Worm (Caenorhabditis elegans) whole organism, L1 larva: ENCODE measurements around the gene Y32B12B.2.

ENCODE experiments used
- C34B4.2 ChIP-seq: sonication (generic microtip); optimal IDR thresholded peaks from 2 replicates; lab custom pipeline; 2017; ENCODE audit warnings: mild to moderate bottlenecking, missing genetic modification characterization, missing compliant biosample characterization
- aly-2 ChIP-seq: fragments of 150-350 bp; optimal IDR thresholded peaks from 2 replicates; lab custom pipeline; 2014; ENCODE audit warnings: missing biosample characterization, missing genetic modification characterization
- ceh-90 ChIP-seq: sonication (generic microtip); optimal IDR thresholded peaks from 2 replicates; lab custom pipeline; 2016; ENCODE audit warnings: missing genetic modification characterization, missing compliant biosample characterization
- efl-1 ChIP-seq, 4 experiments: fragments of 150-350 bp; optimal IDR thresholded peaks in 3 of 4; peaks in 1 of 4; 1 replicate in 1 of 4; 2 replicates in 3 of 4; lab custom pipeline; 2014; ENCODE audit warnings: missing biosample characterization in 2 of 4, missing genetic modification characterization in 2 of 4, missing genetic modification reagents in 2 of 4
- efl-3 ChIP-seq: fragments of 200-800 bp; sonication (Bioruptor generic); optimal IDR thresholded peaks from 2 replicates; lab custom pipeline; 2018; ENCODE audit warnings: mild to moderate bottlenecking, missing genetic modification characterization, missing compliant biosample characterization
- elt-2 ChIP-seq: sonication (generic microtip); optimal IDR thresholded peaks from 2 replicates; lab custom pipeline; 2016; ENCODE audit warnings: missing genetic modification characterization, mild to moderate bottlenecking, inconsistent platforms, missing compliant biosample characterization, missing genetic modification reagents
- ets-5 ChIP-seq: fragments of 200-800 bp; sonication (Bioruptor generic); IDR thresholded peaks from 2 replicates; pipeline ENCODE4 v1.3.6; 2022; ENCODE audit warnings: missing genetic modification characterization, missing compliant biosample characterization
- fkh-4 ChIP-seq: sonication (generic microtip); optimal IDR thresholded peaks from 2 replicates; lab custom pipeline; 2016; ENCODE audit warnings: missing compliant biosample characterization, missing genetic modification characterization, borderline replicate concordance
- fkh-8 ChIP-seq: sonication (generic microtip); optimal IDR thresholded peaks from 2 replicates; lab custom pipeline; 2016; ENCODE audit warnings: mild to moderate bottlenecking, missing genetic modification characterization, missing compliant biosample characterization
- fos-1 ChIP-seq: fragments of 150-350 bp; optimal IDR thresholded peaks from 2 replicates; lab custom pipeline; 2014; ENCODE audit warnings: missing biosample characterization, missing genetic modification characterization
- grh-1 ChIP-seq: fragments of 200-800 bp; sonication (Bioruptor generic); IDR thresholded peaks from 2 replicates; pipeline ENCODE4 v1.3.6; 2022; ENCODE audit warnings: missing genetic modification reagents, missing genetic modification characterization, missing compliant biosample characterization
- hlh-4 ChIP-seq: sonication (generic microtip); optimal IDR thresholded peaks from 2 replicates; lab custom pipeline; 2016; ENCODE audit warnings: mild to moderate bottlenecking, missing genetic modification characterization, missing compliant biosample characterization
- hpl-2 ChIP-seq: fragments of 150-350 bp; optimal IDR thresholded peaks from 2 replicates; lab custom pipeline; 2014; ENCODE audit warnings: missing biosample characterization, missing genetic modification reagents, missing genetic modification characterization
- lin-35 ChIP-seq, 2 experiments: fragments of 150-350 bp; optimal IDR thresholded peaks; 2 replicates each; lab custom pipeline; 2014; ENCODE audit warnings: missing biosample characterization in 2 of 2, missing genetic modification characterization in 2 of 2, missing genetic modification reagents in 2 of 2
- mab-9 ChIP-seq: fragments of 200-800 bp; sonication (Bioruptor generic); IDR thresholded peaks from 2 replicates; pipeline ENCODE4 v1.3.6; 2022; ENCODE audit warnings: missing genetic modification reagents, missing genetic modification characterization, missing compliant biosample characterization
- mdl-1 ChIP-seq, 2 experiments: fragments of 150-350 bp; optimal IDR thresholded peaks; 2 replicates each; lab custom pipeline; 2014 to 2017; ENCODE audit warnings: missing biosample characterization in 2 of 2, missing genetic modification characterization in 2 of 2, inconsistent platforms in 1 of 2
- mef-2 ChIP-seq: fragments of 150-350 bp; optimal IDR thresholded peaks from 2 replicates; lab custom pipeline; 2014; ENCODE audit warnings: missing biosample characterization, missing genetic modification characterization
- nhr-11 ChIP-seq: fragments of 150-350 bp; optimal IDR thresholded peaks from 2 replicates; lab custom pipeline; 2014; ENCODE audit warnings: missing biosample characterization, missing genetic modification characterization
- nhr-19 ChIP-seq: fragments of 200-800 bp; sonication (Bioruptor generic); conservative IDR thresholded peaks from 2 replicates; pipeline ENCODE4 v1.3.6; 2022; ENCODE audit warnings: missing genetic modification characterization, missing compliant biosample characterization
- nhr-20 ChIP-seq: sonication (generic microtip); optimal IDR thresholded peaks from 2 replicates; lab custom pipeline; 2016; ENCODE audit warnings: mild to moderate bottlenecking, missing genetic modification characterization, missing compliant biosample characterization
- nhr-28 ChIP-seq: fragments of 150-350 bp; optimal IDR thresholded peaks from 2 replicates; lab custom pipeline; 2014; ENCODE audit warnings: missing biosample characterization, missing genetic modification characterization
- nhr-76 ChIP-seq: sonication (generic microtip); optimal IDR thresholded peaks from 2 replicates; lab custom pipeline; 2017; ENCODE audit warnings: missing biosample characterization, missing genetic modification characterization
- nhr-77 ChIP-seq: fragments of 150-350 bp; optimal IDR thresholded peaks from 2 replicates; lab custom pipeline; 2014; ENCODE audit warnings: missing biosample characterization, missing genetic modification characterization
- nhr-84 ChIP-seq: sonication (generic microtip); optimal IDR thresholded peaks from 2 replicates; lab custom pipeline; 2017; ENCODE audit warnings: missing biosample characterization, missing genetic modification characterization
- nhr-85 ChIP-seq: sonication (generic microtip); peaks from one replicate; lab custom pipeline; 2016; ENCODE audit warnings: missing genetic modification characterization, inconsistent platforms, missing compliant biosample characterization
- nhr-90 ChIP-seq: sonication (generic microtip); optimal IDR thresholded peaks from 2 replicates; lab custom pipeline; 2016; ENCODE audit warnings: mild to moderate bottlenecking, missing genetic modification characterization, missing compliant biosample characterization; ENCODE audit not compliant: poor library complexity
- pax-3 ChIP-seq: fragments of 200-800 bp; sonication (Bioruptor generic); optimal IDR thresholded peaks from 2 replicates; lab custom pipeline; 2018; ENCODE audit warnings: mild to moderate bottlenecking, missing genetic modification characterization, moderate library complexity, missing compliant biosample characterization
- skn-1 ChIP-seq: fragments of 150-350 bp; optimal IDR thresholded peaks from 2 replicates; lab custom pipeline; 2014; ENCODE audit warnings: missing biosample characterization, missing genetic modification characterization
- snpc-4 ChIP-seq: fragments of 150-350 bp; optimal IDR thresholded peaks from 2 replicates; lab custom pipeline; 2014; ENCODE audit warnings: missing biosample characterization, missing genetic modification characterization
- sup-37 ChIP-seq: fragments of 200-800 bp; sonication (Bioruptor generic); optimal IDR thresholded peaks from 2 replicates; lab custom pipeline; 2018; ENCODE audit warnings: mild to moderate bottlenecking, missing genetic modification characterization, missing compliant biosample characterization
- tbx-2 ChIP-seq: sonication (generic microtip); optimal IDR thresholded peaks from 2 replicates; lab custom pipeline; 2016; ENCODE audit warnings: missing genetic modification characterization, missing compliant biosample characterization
- unc-130 ChIP-seq: fragments of 150-350 bp; optimal IDR thresholded peaks from 2 replicates; lab custom pipeline; 2017; ENCODE audit warnings: missing biosample characterization, missing genetic modification characterization, inconsistent platforms
- unc-30 ChIP-seq: sonication (generic microtip); optimal IDR thresholded peaks from 2 replicates; lab custom pipeline; 2017; ENCODE audit warnings: missing biosample characterization, missing genetic modification characterization
- unc-62 ChIP-seq: fragments of 150-350 bp; optimal IDR thresholded peaks from 2 replicates; lab custom pipeline; 2014; ENCODE audit warnings: missing biosample characterization, missing genetic modification reagents, missing genetic modification characterization
- unc-86 ChIP-seq: sonication (generic microtip); optimal IDR thresholded peaks from 2 replicates; lab custom pipeline; 2016; ENCODE audit warnings: missing genetic modification characterization, missing compliant biosample characterization
- vab-15 ChIP-seq: sonication (generic microtip); optimal IDR thresholded peaks from 2 replicates; lab custom pipeline; 2017; ENCODE audit warnings: missing genotype, mild to moderate bottlenecking, missing genetic modification characterization, missing compliant biosample characterization
- ztf-4 ChIP-seq: fragments of 150-350 bp; optimal IDR thresholded peaks from 2 replicates; lab custom pipeline; 2014; ENCODE audit warnings: missing biosample characterization, missing genetic modification characterization

The Y32B12B.2 gene

ce11 chrV:16537908-16538446, at the start of gene Y32B12B.2 (continued):
- TF ChIP-seq vab-15 (tag; lab: Kevin White, UChicago) (no peak), efl-1 (optimal IDR thresholded peaks at IDR 0.05; lab: Kevin White, UChicago) (peak; percentile 78 to 85), efl-1 (GFP tag; optimal IDR thresholded peaks at IDR 0.05 in 1 of 2; lab: Kevin White, UChicago) (peak; percentile 85 to 98), unc-130 (tag; lab: Kevin White, UChicago) (peak; percentile 8), nhr-28 (tag; lab: Kevin White, UChicago) (no peak), ceh-90 (tag; lab: Kevin White, UChicago) (peak; percentile 66), nhr-76 (tag; lab: Kevin White, UChicago) (no peak), pax-3 (tag; lab: Kevin White, UChicago) (peak; percentile 49), fkh-8 (tag; lab: Kevin White, UChicago) (peak; percentile 38), unc-30 (tag; lab: Kevin White, UChicago) (no peak), efl-3 (GFP tag; lab: Kevin White, UChicago) (no peak), fos-1 (no peak), mef-2 (tag; lab: Kevin White, UChicago) (no peak), mdl-1 (tag; optimal IDR thresholded peaks at IDR 0.05; lab: Kevin White, UChicago) (peak in 1 of 2 experiments; percentile 20), ztf-4 (tag; lab: Kevin White, UChicago) (no peak), unc-62 (no peak), C34B4.2 (tag; lab: Kevin White, UChicago) (no peak), nhr-19 (GFP tag; lab: Robert Waterston, UW) (no peak; the same call in none of the 2 replicates), nhr-85 (tag; lab: Kevin White, UChicago) (peak; percentile 82), hpl-2 (GFP tag; lab: Kevin White, UChicago) (no peak), grh-1 (GFP tag; lab: Robert Waterston, UW) (0 out of 2 replicates have a peak, but pooled peaks have one; percentile 49), aly-2 (tag; lab: Kevin White, UChicago) (no peak), tbx-2 (tag; lab: Kevin White, UChicago) (peak; percentile 65), mab-9 (GFP tag; lab: Robert Waterston, UW) (0 out of 2 replicates have a peak, but pooled peaks have one; percentile 61), ets-5 (no peak), nhr-90 (tag; lab: Kevin White, UChicago) (peak; percentile 62), skn-1 (tag; lab: Kevin White, UChicago) (peak; percentile 6), nhr-84 (tag; lab: Kevin White, UChicago) (no peak), nhr-77 (tag; lab: Kevin White, UChicago) (no peak), sup-37 (GFP tag; lab: Kevin White, UChicago) (peak; percentile 19), nhr-11 (tag; lab: Kevin White, UChicago) (no peak), lin-35 (GFP tag; optimal IDR thresholded peaks at IDR 0.05; lab: Kevin White, UChicago) (peak; percentile 73 to 89), fkh-4 (tag; lab: Kevin White, UChicago) (peak; percentile 38)

- TF ChIP-seq nhr-20 (tag; lab: Kevin White, UChicago) (peak; percentile 25), elt-2 (tag; lab: Kevin White, UChicago) (peak; percentile 80), unc-86 (tag; lab: Kevin White, UChicago) (no peak), lin-35 (GFP tag; optimal IDR thresholded peaks at IDR 0.05; lab: Kevin White, UChicago) (peak in 1 of 2 experiments; percentile 26)
Observed at ce11 chrV:16494359-16494758, 43.8 kb upstream of the Y32B12B.2 start, which contains the start of gene comt-2. Gene comt-2 (minus strand): TSS chrV:16494489.

- peak; percentile 93 for TF ChIP-seq hlh-4 (tag; lab: Kevin White, UChicago)
- peak; percentile 4 for TF ChIP-seq fkh-8 (tag; lab: Kevin White, UChicago)
- TF ChIP-seq snpc-4 (tag; lab: Kevin White, UChicago): no peak
Observed at ce11 chrV:16497504-16497903, 40.7 kb upstream of the Y32B12B.2 start, which contains the start of gene srh-136. Gene srh-136 (minus strand): TSS chrV:16497596.
